Fruit fly (Drosophila melanogaster) Kc167 (cell line): ENCODE data around the gene rux.

Experiments used
- Myc ChIP-seq: fragments of >200 bp; optimal IDR thresholded peaks from 2 replicates; lab custom pipeline; 2017; ENCODE audit warnings: missing external identifiers
- Sin3A ChIP-seq: fragments of >200 bp; optimal IDR thresholded peaks from 2 replicates; lab custom pipeline; 2018; ENCODE audit warnings: missing external identifiers
- h ChIP-seq: fragments of >200 bp; optimal IDR thresholded peaks from 3 replicates; lab custom pipeline; 2018; ENCODE audit warnings: missing external identifiers
- insv ChIP-seq: fragments of >200 bp; optimal IDR thresholded peaks from 3 replicates; lab custom pipeline; 2018; ENCODE audit warnings: missing external identifiers
- psq ChIP-seq: fragments of >200 bp; optimal IDR thresholded peaks from 2 replicates; lab custom pipeline; 2017; ENCODE audit warnings: missing external identifiers
- ttk ChIP-seq: sonication (Bioruptor generic); optimal IDR thresholded peaks from 2 replicates; lab custom pipeline; 2017; ENCODE audit warnings: missing external identifiers

dm6 chrX:6022090-6022489 lies 15.5 kb downstream of the rux start:
- TF ChIP-seq Sin3A (lab: Kevin White, UChicago): no peak
- TF ChIP-seq insv (lab: Kevin White, UChicago): no peak
- TF ChIP-seq ttk (lab: Kevin White, UChicago): no peak
- TF ChIP-seq psq (lab: Kevin White, UChicago): no peak
- no peak for TF ChIP-seq Myc (lab: Kevin White, UChicago)
- no peak for TF ChIP-seq h
